Worm (Caenorhabditis elegans): ENCODE results near the gene trip-4.

DNA sequence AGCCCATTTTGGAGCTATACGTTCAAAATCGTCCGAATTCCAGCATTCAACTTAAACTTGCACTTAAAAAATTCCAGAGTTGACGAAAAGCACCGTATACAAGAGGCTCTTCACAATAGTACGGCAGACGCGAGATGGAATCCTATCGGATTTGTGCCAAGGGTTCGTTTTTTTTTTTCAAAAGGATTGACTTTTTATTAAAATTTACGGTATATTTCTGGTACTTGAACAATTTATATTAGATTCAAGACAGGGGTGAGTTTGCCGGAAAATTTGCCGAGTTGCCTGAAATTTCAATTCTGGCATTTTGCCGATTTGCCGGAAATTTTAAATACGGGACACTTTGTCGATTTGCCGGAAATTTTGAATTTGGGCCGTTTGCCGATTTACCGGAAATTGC, 3.1 kb downstream of the trip-4 start:
- TF ChIP-seq C08G9.2 (tag; optimal IDR thresholded peaks at IDR 0.05) (no peak), sox-4 (tag; optimal IDR thresholded peaks at IDR 0.05) (no peak), ama-1 (optimal IDR thresholded peaks at IDR 0.05) (no peak), C38D4.7 (GFP tag; optimal IDR thresholded peaks at IDR 0.05) (no peak), ceh-34 (tag; optimal IDR thresholded peaks at IDR 0.05) (no peak), pha-4 (tag; optimal IDR thresholded peaks at IDR 0.05) (no peak), hlh-6 (tag; optimal IDR thresholded peaks at IDR 0.05) (no peak), nhr-11 (tag; optimal IDR thresholded peaks at IDR 0.05) (no peak), pqm-1 (tag; optimal IDR thresholded peaks at IDR 0.05) (no peak), tbx-2 (tag; optimal IDR thresholded peaks at IDR 0.05) (no peak), eyg-1 (tag; optimal IDR thresholded peaks at IDR 0.05) (no peak), hlh-30 (tag; optimal IDR thresholded peaks at IDR 0.05; ENCODE audit: insufficient read depth) (no peak), lin-11 (tag; optimal IDR thresholded peaks at IDR 0.05) (no peak), fkh-10 (GFP tag; optimal IDR thresholded peaks at IDR 0.05) (no peak)
